Worm (Caenorhabditis elegans) whole organism, L4/young adult: Measurements from ENCODE around the gene ZK185.3.

Experiments used
- W03F9.2 ChIP-seq: fragments of 150-350 bp; optimal IDR thresholded peaks from 2 replicates; lab custom pipeline; 2014; ENCODE audit warnings: missing biosample characterization, missing genetic modification characterization
- dao-5 ChIP-seq: sonication (generic microtip); optimal IDR thresholded peaks from 2 replicates; lab custom pipeline; 2016; ENCODE audit warnings: missing genotype, missing genetic modification characterization, moderate library complexity, missing compliant biosample characterization
- him-1 ChIP-seq: sonication (generic microtip); optimal IDR thresholded peaks from 2 replicates; lab custom pipeline; 2016; ENCODE audit warnings: missing genotype, missing genetic modification reagents, missing genetic modification characterization, missing compliant biosample characterization

DNA sequence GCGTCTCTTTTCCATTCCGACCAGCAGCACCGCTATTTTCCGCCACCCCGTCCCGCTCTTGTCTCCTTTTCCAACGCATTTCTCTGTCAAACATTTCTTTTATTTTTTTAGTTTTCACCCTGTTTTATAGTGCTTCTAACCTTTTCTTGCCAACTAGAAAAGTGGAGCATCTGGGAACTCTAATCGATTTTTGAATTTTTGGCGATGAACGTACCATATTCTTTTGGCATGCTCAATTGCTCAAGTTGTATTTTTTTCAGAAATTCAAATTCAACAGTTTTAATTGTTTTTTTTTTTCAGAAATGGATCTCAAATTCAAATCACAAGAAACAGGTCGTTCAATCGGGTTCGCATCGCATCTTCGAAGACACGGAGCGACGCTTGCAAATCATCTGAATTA lies 18.0 kb upstream of the ZK185.3 start, which contains the start of gene ZK185.1:
- TF ChIP-seq W03F9.2 (tag; lab: Kevin White, UChicago) (no peak), him-1 (tag; lab: Kevin White, UChicago) (no peak), dao-5 (tag; lab: Kevin White, UChicago) (no peak)
